Worm (Caenorhabditis elegans) whole organism, midembryonic: Measurements from ENCODE around the gene clc-31.

Experiments used
- cog-1 ChIP-seq: sonication (generic microtip); optimal IDR thresholded peaks from 2 replicates; lab custom pipeline; 2016; ENCODE audit warnings: missing genetic modification characterization, missing compliant biosample characterization
- flt-1 ChIP-seq: fragments of 200-800 bp; sonication (Bioruptor generic); IDR thresholded peaks from 2 replicates; pipeline ENCODE4 v1.3.6; 2022; ENCODE audit warnings: missing genetic modification characterization, missing compliant biosample characterization
- klf-2 ChIP-seq: fragments of 200-800 bp; sonication (Bioruptor generic); conservative IDR thresholded peaks from 2 replicates; pipeline ENCODE4 v1.3.6; 2022; ENCODE audit warnings: missing genetic modification reagents, missing genetic modification characterization, missing compliant biosample characterization
- ref-1 ChIP-seq: fragments of 200-800 bp; sonication (Bioruptor generic); conservative IDR thresholded peaks from 2 replicates; pipeline ENCODE4 v1.3.6; 2022; ENCODE audit warnings: missing genetic modification reagents, missing genetic modification characterization, missing compliant biosample characterization
- tab-1 ChIP-seq: fragments of 200-800 bp; sonication (Bioruptor generic); IDR thresholded peaks from 2 replicates; pipeline ENCODE4 v1.3.6; 2022; ENCODE audit warnings: missing genetic modification characterization, missing compliant biosample characterization
- ztf-29 ChIP-seq: fragments of 200-800 bp; sonication (Bioruptor generic); IDR thresholded peaks from 2 replicates; pipeline ENCODE4 v1.3.6; 2022; ENCODE audit warnings: missing genetic modification reagents, missing genetic modification characterization, missing compliant biosample characterization

DNA sequence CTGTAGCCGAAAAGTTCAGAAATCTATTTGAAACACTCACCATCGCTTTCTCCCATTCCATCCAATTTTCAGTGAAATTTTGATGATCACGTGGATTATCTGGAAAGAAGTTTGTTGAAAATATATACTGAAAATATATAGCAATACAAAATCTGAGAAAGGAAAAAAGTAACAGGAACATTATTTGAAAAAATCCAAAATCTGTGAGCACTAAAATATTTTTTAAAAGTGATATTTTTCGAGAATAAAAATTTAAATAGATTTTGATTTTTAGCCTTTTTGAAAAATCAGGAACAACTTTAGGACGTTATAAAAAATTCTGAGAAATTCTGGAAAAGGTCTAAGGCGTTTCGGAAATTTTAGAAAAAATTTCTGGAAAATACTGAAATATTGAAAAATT, 16.6 kb downstream of the clc-31 start, which contains the start of gene dmsr-4:
- no peak for TF ChIP-seq ztf-29 (GFP tag; lab: Robert Waterston, UW)
- no peak for TF ChIP-seq klf-2 (GFP tag; lab: Robert Waterston, UW)
- TF ChIP-seq ref-1 (GFP tag; lab: Robert Waterston, UW): no peak
- TF ChIP-seq tab-1 (GFP tag; lab: Robert Waterston, UW): no peak
- no peak for TF ChIP-seq flt-1
- no peak for TF ChIP-seq cog-1 (tag; lab: Kevin White, UChicago)
